Fruit fly (Drosophila melanogaster) whole organism: ENCODE measurements around the gene Ir94f.

Experiments used
- CG8478 ChIP-seq: fragments of >200 bp; optimal IDR thresholded peaks from 2 replicates; lab custom pipeline; 2018; ENCODE audit warnings: inconsistent platforms
- Dll ChIP-seq: fragments of >200 bp; optimal IDR thresholded peaks from 2 replicates; lab custom pipeline; 2017
- EcR ChIP-seq, 2 experiments: fragments of >200 bp; optimal IDR thresholded peaks; 2 replicates each; lab custom pipeline; 2017; ENCODE audit warnings: missing biosample characterization in 2 of 2, missing genetic modification characterization in 2 of 2, missing genetic modification reagents in 2 of 2
- pan ChIP-seq: fragments of >200 bp; optimal IDR thresholded peaks from 2 replicates; lab custom pipeline; 2017
- psq ChIP-seq: fragments of >200 bp; optimal IDR thresholded peaks from 2 replicates; lab custom pipeline; 2017
- usp ChIP-seq: fragments of >200 bp; optimal IDR thresholded peaks from 2 replicates; lab custom pipeline; 2017; ENCODE audit warnings: missing biosample characterization, missing genetic modification characterization, mixed read lengths

The Ir94f gene

dm6 chr3R:23496488-23496887 lies 14.8 kb downstream of the Ir94f start:
- TF ChIP-seq pan (lab: Kevin White, UChicago) (no peak), EcR (GFP tag; optimal IDR thresholded peaks at IDR 0.05; lab: Kevin White, UChicago) (no peak), usp (GFP tag; lab: Kevin White, UChicago) (no peak), CG8478 (no peak), Dll (lab: Kevin White, UChicago) (no peak), psq (lab: Kevin White, UChicago) (no peak)

- no peak for TF ChIP-seq psq (lab: Kevin White, UChicago)
- no peak for TF ChIP-seq CG8478
- TF ChIP-seq Dll (lab: Kevin White, UChicago): no peak
- TF ChIP-seq pan (lab: Kevin White, UChicago): no peak
- no peak for TF ChIP-seq usp (GFP tag; lab: Kevin White, UChicago)
- TF ChIP-seq EcR (GFP tag; optimal IDR thresholded peaks at IDR 0.05; lab: Kevin White, UChicago): no peak
These were observed 15.6 kb downstream of the Ir94f start for dm6 chr3R:23497241-23497640.

dm6 chr3R:23503511-23503910 lies 21.8 kb downstream of the Ir94f start:
- no peak for TF ChIP-seq CG8478
- TF ChIP-seq Dll (lab: Kevin White, UChicago): no peak
- TF ChIP-seq EcR (GFP tag; optimal IDR thresholded peaks at IDR 0.05; lab: Kevin White, UChicago): no peak
- TF ChIP-seq pan (lab: Kevin White, UChicago): no peak
- TF ChIP-seq psq (lab: Kevin White, UChicago): no peak
- no peak for TF ChIP-seq usp (GFP tag; lab: Kevin White, UChicago)

dm6 chr3R:23504760-23505159 lies 23.1 kb downstream of the Ir94f start:
- TF ChIP-seq pan (lab: Kevin White, UChicago) (no peak), EcR (GFP tag; optimal IDR thresholded peaks at IDR 0.05; lab: Kevin White, UChicago) (no peak), Dll (lab: Kevin White, UChicago) (no peak), CG8478 (no peak), psq (lab: Kevin White, UChicago) (no peak), usp (GFP tag; lab: Kevin White, UChicago) (no peak)

dm6 chr3R:23507376-23507775 lies 25.7 kb downstream of the Ir94f start, which contains the start of gene CG34289:
TSS of gene CG34289 (minus strand) at chr3R:23507476.
- TF ChIP-seq psq (lab: Kevin White, UChicago) (no peak), pan (lab: Kevin White, UChicago) (no peak), EcR (GFP tag; optimal IDR thresholded peaks at IDR 0.05; lab: Kevin White, UChicago) (no peak), usp (GFP tag; lab: Kevin White, UChicago) (no peak), Dll (lab: Kevin White, UChicago) (no peak), CG8478 (no peak)

- TF ChIP-seq EcR (GFP tag; optimal IDR thresholded peaks at IDR 0.05; lab: Kevin White, UChicago) (no peak), pan (lab: Kevin White, UChicago) (no peak), Dll (lab: Kevin White, UChicago) (no peak), CG8478 (no peak), psq (lab: Kevin White, UChicago) (no peak), usp (GFP tag; lab: Kevin White, UChicago) (no peak)
These were observed 26.6 kb downstream of the Ir94f start for dm6 chr3R:23508304-23508703.

- TF ChIP-seq Dll (lab: Kevin White, UChicago) (peak; percentile 78), EcR (GFP tag; optimal IDR thresholded peaks at IDR 0.05; lab: Kevin White, UChicago) (no peak), CG8478 (no peak)
These were observed 27.8 kb downstream of the Ir94f start for dm6 chr3R:23509408-23509940.

dm6 chr3R:23511356-23511755 lies 29.7 kb downstream of the Ir94f start:
- TF ChIP-seq EcR (GFP tag; optimal IDR thresholded peaks at IDR 0.05; lab: Kevin White, UChicago): no peak
- peak; percentile 29 for TF ChIP-seq Dll (lab: Kevin White, UChicago)

dm6 chr3R:23519395-23520101 lies 37.9 kb downstream of the Ir94f start, which contains the start of gene Irk2:
TSS of gene Irk2 (minus strand) at chr3R:23519445.
- TF ChIP-seq CG8478: no peak
- TF ChIP-seq EcR (GFP tag; optimal IDR thresholded peaks at IDR 0.05; lab: Kevin White, UChicago): no peak
- no peak for TF ChIP-seq usp (GFP tag; lab: Kevin White, UChicago)
- no peak for TF ChIP-seq pan (lab: Kevin White, UChicago)
- no peak for TF ChIP-seq Dll (lab: Kevin White, UChicago)
- TF ChIP-seq psq (lab: Kevin White, UChicago): no peak

- TF ChIP-seq pan (lab: Kevin White, UChicago) (no peak), psq (lab: Kevin White, UChicago) (no peak), EcR (GFP tag; optimal IDR thresholded peaks at IDR 0.05; lab: Kevin White, UChicago) (no peak), Dll (lab: Kevin White, UChicago) (no peak), CG8478 (no peak), usp (GFP tag; lab: Kevin White, UChicago) (no peak)
These were observed 39.8 kb downstream of the Ir94f start, which contains the start of gene CG10177 for dm6 chr3R:23521483-23521882. TSS of gene CG10177 (minus strand) at chr3R:23521583.

dm6 chr3R:23522296-23522695 lies 40.6 kb downstream of the Ir94f start:
- TF ChIP-seq Dll (lab: Kevin White, UChicago) (no peak), CG8478 (no peak), EcR (GFP tag; optimal IDR thresholded peaks at IDR 0.05; lab: Kevin White, UChicago) (no peak), psq (lab: Kevin White, UChicago) (no peak), usp (GFP tag; lab: Kevin White, UChicago) (no peak), pan (lab: Kevin White, UChicago) (no peak)

dm6 chr3R:23526069-23526468 lies 44.4 kb downstream of the Ir94f start:
- TF ChIP-seq CG8478 (no peak), Dll (lab: Kevin White, UChicago) (no peak), usp (GFP tag; lab: Kevin White, UChicago) (no peak), psq (lab: Kevin White, UChicago) (no peak), pan (lab: Kevin White, UChicago) (no peak), EcR (GFP tag; optimal IDR thresholded peaks at IDR 0.05; lab: Kevin White, UChicago) (no peak)
